Fruit fly (Drosophila melanogaster): ENCODE data around the gene Elo68beta.

Gene Elo68beta

dm6 chr3L:11125636-11126532, 24.4 kb upstream of the Elo68beta start:
- no peak for TF ChIP-seq insv (optimal IDR thresholded peaks at IDR 0.05)
- TF ChIP-seq psq (optimal IDR thresholded peaks at IDR 0.05) = no peak
- no peak for TF ChIP-seq Myc (optimal IDR thresholded peaks at IDR 0.05)
- TF ChIP-seq Sin3A (optimal IDR thresholded peaks at IDR 0.05) = no peak
- no peak for TF ChIP-seq h (optimal IDR thresholded peaks at IDR 0.05)
- TF ChIP-seq ttk (optimal IDR thresholded peaks at IDR 0.05) = no peak

- TF ChIP-seq ttk (optimal IDR thresholded peaks at IDR 0.05) (no peak), Sin3A (optimal IDR thresholded peaks at IDR 0.05) (no peak), h (optimal IDR thresholded peaks at IDR 0.05) (no peak), psq (optimal IDR thresholded peaks at IDR 0.05) (no peak), insv (optimal IDR thresholded peaks at IDR 0.05) (no peak), Myc (optimal IDR thresholded peaks at IDR 0.05) (no peak)
Observed at dm6 chr3L:11124841-11125240, 23.3 kb upstream of the Elo68beta start.

dm6 chr3L:11124439-11124838, 22.9 kb upstream of the Elo68beta start:
- TF ChIP-seq ttk (optimal IDR thresholded peaks at IDR 0.05) (no peak), Myc (optimal IDR thresholded peaks at IDR 0.05) (no peak), insv (optimal IDR thresholded peaks at IDR 0.05) (no peak), psq (optimal IDR thresholded peaks at IDR 0.05) (no peak), h (optimal IDR thresholded peaks at IDR 0.05) (no peak), Sin3A (optimal IDR thresholded peaks at IDR 0.05) (no peak)

- TF ChIP-seq ttk (optimal IDR thresholded peaks at IDR 0.05) = no peak
- TF ChIP-seq Sin3A (optimal IDR thresholded peaks at IDR 0.05) = no peak
- TF ChIP-seq insv (optimal IDR thresholded peaks at IDR 0.05) = no peak
- no peak for TF ChIP-seq h (optimal IDR thresholded peaks at IDR 0.05)
- TF ChIP-seq Myc (optimal IDR thresholded peaks at IDR 0.05) = no peak
- no peak for TF ChIP-seq psq (optimal IDR thresholded peaks at IDR 0.05)
Observed at dm6 chr3L:11123598-11124284, 22.2 kb upstream of the Elo68beta start.

- no peak for TF ChIP-seq Sin3A (optimal IDR thresholded peaks at IDR 0.05)
- TF ChIP-seq psq (optimal IDR thresholded peaks at IDR 0.05) = no peak
- TF ChIP-seq ttk (optimal IDR thresholded peaks at IDR 0.05) = no peak
- TF ChIP-seq h (optimal IDR thresholded peaks at IDR 0.05) = no peak
- no peak for TF ChIP-seq insv (optimal IDR thresholded peaks at IDR 0.05)
- TF ChIP-seq Myc (optimal IDR thresholded peaks at IDR 0.05) = no peak
Observed at dm6 chr3L:11123088-11123487, 21.6 kb upstream of the Elo68beta start, which contains the start of the genes Ufd1 and NaPi-III. TSS of gene Ufd1 (minus strand) at chr3L:11123216. TSS of gene NaPi-III (plus strand) at chr3L:11123348.

dm6 chr3L:11120419-11120958, 19.0 kb upstream of the Elo68beta start, which contains the start of the genes FoxK and mRpL2:
TSS of gene FoxK (minus strand) at chr3L:11120783.
TSS of gene mRpL2 (plus strand) at chr3L:11120847.
- TF ChIP-seq insv (optimal IDR thresholded peaks at IDR 0.05) = no peak
- no peak for TF ChIP-seq Sin3A (optimal IDR thresholded peaks at IDR 0.05)

dm6 chr3L:11119901-11120418, 18.5 kb upstream of the Elo68beta start:
- no peak for TF ChIP-seq ttk (optimal IDR thresholded peaks at IDR 0.05)
- TF ChIP-seq Sin3A (optimal IDR thresholded peaks at IDR 0.05) = no peak
- TF ChIP-seq psq (optimal IDR thresholded peaks at IDR 0.05) = no peak
- TF ChIP-seq insv (optimal IDR thresholded peaks at IDR 0.05) = no peak
- TF ChIP-seq h (optimal IDR thresholded peaks at IDR 0.05) = no peak
- no peak for TF ChIP-seq Myc (optimal IDR thresholded peaks at IDR 0.05)

dm6 chr3L:11119396-11119900, 17.9 kb upstream of the Elo68beta start:
- TF ChIP-seq insv (optimal IDR thresholded peaks at IDR 0.05) = no peak
- no peak for TF ChIP-seq h (optimal IDR thresholded peaks at IDR 0.05)
- TF ChIP-seq psq (optimal IDR thresholded peaks at IDR 0.05) = no peak
- no peak for TF ChIP-seq ttk (optimal IDR thresholded peaks at IDR 0.05)
- TF ChIP-seq Myc (optimal IDR thresholded peaks at IDR 0.05) = no peak
- no peak for TF ChIP-seq Sin3A (optimal IDR thresholded peaks at IDR 0.05)

dm6 chr3L:11118627-11119395, 17.3 kb upstream of the Elo68beta start:
- no peak for TF ChIP-seq ttk (optimal IDR thresholded peaks at IDR 0.05)
- TF ChIP-seq h (optimal IDR thresholded peaks at IDR 0.05) = no peak
- TF ChIP-seq insv (optimal IDR thresholded peaks at IDR 0.05) = no peak
- no peak for TF ChIP-seq psq (optimal IDR thresholded peaks at IDR 0.05)
- TF ChIP-seq Myc (optimal IDR thresholded peaks at IDR 0.05) = no peak
- no peak for TF ChIP-seq Sin3A (optimal IDR thresholded peaks at IDR 0.05)

dm6 chr3L:11117733-11118132, 16.2 kb upstream of the Elo68beta start:
- TF ChIP-seq Myc (optimal IDR thresholded peaks at IDR 0.05) (no peak), ttk (optimal IDR thresholded peaks at IDR 0.05) (no peak), h (optimal IDR thresholded peaks at IDR 0.05) (no peak), Sin3A (optimal IDR thresholded peaks at IDR 0.05) (no peak), insv (optimal IDR thresholded peaks at IDR 0.05) (no peak), psq (optimal IDR thresholded peaks at IDR 0.05) (no peak)

Measured in Kc167 (cell line).